Fruit fly (Drosophila melanogaster) Kc167 (cell line): ENCODE measurements around the gene CG31267.

ENCODE experiments used
- h ChIP-seq: fragments of >200 bp; optimal IDR thresholded peaks from 3 replicates; lab custom pipeline; 2018; ENCODE audit warnings: missing external identifiers
- insv ChIP-seq: fragments of >200 bp; optimal IDR thresholded peaks from 3 replicates; lab custom pipeline; 2018; ENCODE audit warnings: missing external identifiers
- psq ChIP-seq: fragments of >200 bp; optimal IDR thresholded peaks from 2 replicates; lab custom pipeline; 2017; ENCODE audit warnings: missing external identifiers

dm6 chr3R:17126838-17127237 is 7.2 kb upstream of the CG31267 start, which contains the start of the genes CG17477 and CG31269:
- TF ChIP-seq psq (lab: Kevin White, UChicago) (no peak), insv (lab: Kevin White, UChicago) (no peak), h (lab: Kevin White, UChicago) (no peak)
